Worm (Caenorhabditis elegans) whole organism, mixed stage, embryonic: ENCODE data around the gene F56H9.8.

ENCODE experiments used
- elt-1 ChIP-seq: sonication (generic microtip); optimal IDR thresholded peaks from 2 replicates; lab custom pipeline; 2017; ENCODE audit warnings: missing genetic modification characterization, mild to moderate bottlenecking, missing compliant biosample characterization, antibody characterized with exemption, moderate library complexity, borderline replicate concordance; ENCODE audit not compliant: insufficient read depth
- elt-3 ChIP-seq: fragments of 150-350 bp; optimal IDR thresholded peaks from 2 replicates; lab custom pipeline; 2014; ENCODE audit warnings: missing biosample characterization, missing genetic modification characterization
- flh-1 ChIP-seq: fragments of 200-800 bp; sonication (Bioruptor generic); optimal IDR thresholded peaks from 2 replicates; lab custom pipeline; 2018; ENCODE audit warnings: mild to moderate bottlenecking, missing genetic modification characterization, moderate library complexity, missing compliant biosample characterization
- lsy-2 ChIP-seq: fragments of 150-350 bp; optimal IDR thresholded peaks from 2 replicates; lab custom pipeline; 2014; ENCODE audit warnings: missing biosample characterization, missing genetic modification characterization
- mep-1 ChIP-seq: fragments of 150-350 bp; optimal IDR thresholded peaks from 2 replicates; lab custom pipeline; 2017; ENCODE audit warnings: missing biosample characterization, missing genetic modification reagents, missing genetic modification characterization, inconsistent platforms
- nhr-28 ChIP-seq: fragments of 150-350 bp; optimal IDR thresholded peaks from 2 replicates; lab custom pipeline; 2014; ENCODE audit warnings: missing biosample characterization, missing genetic modification characterization
- pha-4 ChIP-seq: fragments of 150-350 bp; optimal IDR thresholded peaks from 2 replicates; lab custom pipeline; 2018; ENCODE audit warnings: missing biosample characterization, missing genetic modification reagents, missing genetic modification characterization
- snpc-4 ChIP-seq: fragments of 150-350 bp; optimal IDR thresholded peaks from 2 replicates; lab custom pipeline; 2014; ENCODE audit warnings: missing biosample characterization, missing genetic modification characterization
- unc-120 ChIP-seq: sonication (generic microtip); optimal IDR thresholded peaks from 2 replicates; lab custom pipeline; 2017; ENCODE audit warnings: missing genetic modification characterization, missing compliant biosample characterization; ENCODE audit not compliant: poor library complexity, severe bottlenecking
- unc-39 ChIP-seq: fragments of 150-350 bp; optimal IDR thresholded peaks from 2 replicates; lab custom pipeline; 2014; ENCODE audit warnings: missing biosample characterization, missing genetic modification characterization

- TF ChIP-seq elt-3 (tag; lab: Kevin White, UChicago) (no peak), nhr-28 (no peak), mep-1 (tag; lab: Kevin White, UChicago) (no peak), pha-4 (tag; lab: Kevin White, UChicago) (no peak), unc-39 (tag; lab: Kevin White, UChicago) (no peak), lsy-2 (tag; lab: Kevin White, UChicago) (no peak), elt-1 (tag; lab: Kevin White, UChicago) (no peak), snpc-4 (tag; lab: Kevin White, UChicago) (no peak), flh-1 (no peak), unc-120 (tag; lab: Kevin White, UChicago) (no peak)
These were observed 18.8 kb downstream of the F56H9.8 start for ce11 chrV:12663386-12663785.
